Fruit fly (Drosophila melanogaster): Measurements from ENCODE around the gene CG43618.

DNA sequence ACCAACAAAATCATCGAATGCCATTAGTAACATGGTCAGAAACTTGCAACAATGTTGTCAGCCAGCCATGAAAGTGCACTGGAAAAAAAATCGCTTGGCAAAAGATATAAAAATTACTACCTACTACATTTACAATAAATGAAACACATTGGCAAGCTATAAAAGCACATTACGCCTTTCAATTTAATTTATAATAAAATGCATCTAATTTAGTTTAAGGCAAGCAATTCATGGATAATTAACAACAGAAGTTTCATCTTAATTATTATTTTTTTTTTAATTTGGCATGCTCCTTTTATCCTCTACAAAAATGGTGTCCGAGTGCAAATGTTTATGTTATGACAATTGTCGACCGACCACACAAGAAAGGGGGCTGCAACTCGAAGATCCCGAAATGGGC lies 10.0 kb upstream of the CG43618 start:
- TF ChIP-seq CG1620 (GFP tag; optimal IDR thresholded peaks at IDR 0.05) (no peak), toe (GFP tag; optimal IDR thresholded peaks at IDR 0.05) (no peak), Hr96 (GFP tag; optimal IDR thresholded peaks at IDR 0.05) (no peak), ovo (GFP tag; optimal IDR thresholded peaks at IDR 0.05) (no peak), Mnt (GFP tag; optimal IDR thresholded peaks at IDR 0.05) (no peak), Crg-1 (GFP tag; optimal IDR thresholded peaks at IDR 0.05) (no peak), CG33017 (tag; optimal IDR thresholded peaks at IDR 0.05) (no peak), CG7045 (GFP tag; optimal IDR thresholded peaks at IDR 0.05) (no peak), tj (GFP tag; optimal IDR thresholded peaks at IDR 0.05) (no peak), CG7101 (tag; optimal IDR thresholded peaks at IDR 0.05) (no peak), Clk (GFP tag; optimal IDR thresholded peaks at IDR 0.05) (no peak)
